Fruit fly (Drosophila melanogaster): Measurements from ENCODE around the gene CG31815.

CG31815 gene

dm6 chr2L:16605032-16605872 is at the start of gene CG31815:
TSS of gene CG31815 (plus strand) at chr2L:16605822.
- TF ChIP-seq Ets21C (GFP tag; optimal IDR thresholded peaks at IDR 0.05) = no peak
- no peak for TF ChIP-seq CG6808 (GFP tag; optimal IDR thresholded peaks at IDR 0.05)
- no peak for TF ChIP-seq CG8319 (GFP tag; optimal IDR thresholded peaks at IDR 0.05)
- no peak for TF ChIP-seq CG31627 (GFP tag; optimal IDR thresholded peaks at IDR 0.05)
- peak; percentile 38 for TF ChIP-seq CG6854 (GFP tag; optimal IDR thresholded peaks at IDR 0.05)
- no peak for TF ChIP-seq cyc (GFP tag; optimal IDR thresholded peaks at IDR 0.05)
- peak; percentile 59 for TF ChIP-seq fkh (GFP tag; optimal IDR thresholded peaks at IDR 0.05)
- TF ChIP-seq Blimp-1 (GFP tag; optimal IDR thresholded peaks at IDR 0.05) = peak; percentile 50
- no peak for TF ChIP-seq Hr4 (GFP tag; optimal IDR thresholded peaks at IDR 0.05)
- no peak for TF ChIP-seq dsx (GFP tag; optimal IDR thresholded peaks at IDR 0.05; ENCODE audit: poor library complexity, severe bottlenecking)
- no peak for TF ChIP-seq lz (GFP tag; optimal IDR thresholded peaks at IDR 0.05)
- TF ChIP-seq salr (GFP tag; optimal IDR thresholded peaks at IDR 0.05) = no peak
- TF ChIP-seq Sox14 (GFP tag; optimal IDR thresholded peaks at IDR 0.05) = no peak
- no peak for TF ChIP-seq CG11294 (GFP tag; IDR thresholded peaks at IDR 0.05)
- TF ChIP-seq CG6276 (GFP tag; optimal IDR thresholded peaks at IDR 0.05) = no peak
- TF ChIP-seq svp (GFP tag) = no peak
- TF ChIP-seq dac (GFP tag; optimal IDR thresholded peaks at IDR 0.05) = no peak
- no peak for TF ChIP-seq Smox (GFP tag; optimal IDR thresholded peaks at IDR 0.05)
- TF ChIP-seq achi (GFP tag; optimal IDR thresholded peaks at IDR 0.05) = no peak
- no peak for TF ChIP-seq Lpt (GFP tag; optimal IDR thresholded peaks at IDR 0.05)
- TF ChIP-seq CG4318 (GFP tag; optimal IDR thresholded peaks at IDR 0.05) = no peak
- TF ChIP-seq esn (GFP tag; optimal IDR thresholded peaks at IDR 0.05) = no peak
- TF ChIP-seq Hr38 (GFP tag; optimal IDR thresholded peaks at IDR 0.05) = no peak
- TF ChIP-seq Hr39 (GFP tag; optimal IDR thresholded peaks at IDR 0.05) = no peak
- no peak for TF ChIP-seq CG8119 (GFP tag; IDR thresholded peaks at IDR 0.05)
- TF ChIP-seq CG10631 (GFP tag; optimal IDR thresholded peaks at IDR 0.05) = no peak

dm6 chr2L:16559919-16560318 is 45.7 kb upstream of the CG31815 start:
- peak; percentile 48 for TF ChIP-seq CG6276 (GFP tag; optimal IDR thresholded peaks at IDR 0.05)
- peak; percentile 36 for TF ChIP-seq CG4318 (GFP tag; optimal IDR thresholded peaks at IDR 0.05)
- TF ChIP-seq net (GFP tag; optimal IDR thresholded peaks at IDR 0.05) = no peak
- peak; percentile 29 for TF ChIP-seq fd59A (GFP tag; optimal IDR thresholded peaks at IDR 0.05)
- TF ChIP-seq spab (GFP tag; optimal IDR thresholded peaks at IDR 0.05) = no peak
- peak; percentile 46 for TF ChIP-seq Hr4 (GFP tag; optimal IDR thresholded peaks at IDR 0.05)
- TF ChIP-seq CG3919 (GFP tag; optimal IDR thresholded peaks at IDR 0.05) = peak; percentile 30
- no peak for TF ChIP-seq pdm3 (GFP tag; optimal IDR thresholded peaks at IDR 0.05)
- TF ChIP-seq Eip78C (GFP tag) = peak; percentile 74
- peak; percentile 29 for TF ChIP-seq CG10631 (GFP tag; optimal IDR thresholded peaks at IDR 0.05)
- TF ChIP-seq Lpt (GFP tag; optimal IDR thresholded peaks at IDR 0.05) = peak; percentile 17
- peak; percentile 45 for TF ChIP-seq CG32006 (GFP tag; optimal IDR thresholded peaks at IDR 0.05)
- TF ChIP-seq CG15336 (GFP tag; IDR thresholded peaks at IDR 0.05) = 0 out of 2 replicates have a peak, but pooled peaks have one; percentile 19
- TF ChIP-seq OdsH (GFP tag; optimal IDR thresholded peaks at IDR 0.05) = peak; percentile 34

dm6 chr2L:16562379-16562778 is 43.2 kb upstream of the CG31815 start:
- TF ChIP-seq net (GFP tag; optimal IDR thresholded peaks at IDR 0.05) (no peak), CG6276 (GFP tag; optimal IDR thresholded peaks at IDR 0.05) (no peak), fkh (GFP tag; optimal IDR thresholded peaks at IDR 0.05) (no peak), salr (GFP tag; optimal IDR thresholded peaks at IDR 0.05) (no peak), CG6792 (GFP tag; optimal IDR thresholded peaks at IDR 0.05) (no peak), CG32006 (GFP tag; optimal IDR thresholded peaks at IDR 0.05) (no peak), Ets21C (GFP tag; optimal IDR thresholded peaks at IDR 0.05) (no peak), topi (GFP tag; optimal IDR thresholded peaks at IDR 0.05) (no peak), dsx (GFP tag; optimal IDR thresholded peaks at IDR 0.05; ENCODE audit: poor library complexity, severe bottlenecking) (peak; percentile 32), OdsH (GFP tag; optimal IDR thresholded peaks at IDR 0.05) (no peak), Hr38 (GFP tag; optimal IDR thresholded peaks at IDR 0.05) (no peak), CG16779 (tag; optimal IDR thresholded peaks at IDR 0.05) (no peak), Hr39 (GFP tag; optimal IDR thresholded peaks at IDR 0.05) (no peak), CG6808 (GFP tag; optimal IDR thresholded peaks at IDR 0.05) (peak; percentile 65), CG1621 (tag; optimal IDR thresholded peaks at IDR 0.05) (no peak), Hr4 (GFP tag; optimal IDR thresholded peaks at IDR 0.05) (no peak), Eip78C (GFP tag) (no peak), CG9139 (GFP tag; optimal IDR thresholded peaks at IDR 0.05) (peak; percentile 26), CG6163 (GFP tag; IDR thresholded peaks at IDR 0.05) (peak; percentile 56; the same call in 2 of the 3 replicates), vri (GFP tag; optimal IDR thresholded peaks at IDR 0.05) (no peak), lz (GFP tag; optimal IDR thresholded peaks at IDR 0.05) (no peak), Gug (GFP tag; IDR thresholded peaks at IDR 0.05) (no peak), fd85E (GFP tag; optimal IDR thresholded peaks at IDR 0.05) (no peak), CG8119 (GFP tag; IDR thresholded peaks at IDR 0.05) (peak; percentile 51; the same call in 2 of the 3 replicates), Sox14 (GFP tag; optimal IDR thresholded peaks at IDR 0.05) (no peak), Eip75B (GFP tag; optimal IDR thresholded peaks at IDR 0.05) (no peak), spab (GFP tag; optimal IDR thresholded peaks at IDR 0.05) (peak; percentile 45)
